Worm (Caenorhabditis elegans): ENCODE results near the gene nhr-210.
A peak's percentile ranks its signal among the peaks of the same experiment; 100 is the strongest.

The nhr-210 gene

ce11 chrV:519445-519844 lies at the start of gene nhr-210:
Gene nhr-210 (minus strand): TSS chrV:519545.
- TF ChIP-seq nhr-25 (tag; optimal IDR thresholded peaks at IDR 0.05) (no peak), elt-2 (tag; optimal IDR thresholded peaks at IDR 0.05) (peak; percentile 13)

DNA sequence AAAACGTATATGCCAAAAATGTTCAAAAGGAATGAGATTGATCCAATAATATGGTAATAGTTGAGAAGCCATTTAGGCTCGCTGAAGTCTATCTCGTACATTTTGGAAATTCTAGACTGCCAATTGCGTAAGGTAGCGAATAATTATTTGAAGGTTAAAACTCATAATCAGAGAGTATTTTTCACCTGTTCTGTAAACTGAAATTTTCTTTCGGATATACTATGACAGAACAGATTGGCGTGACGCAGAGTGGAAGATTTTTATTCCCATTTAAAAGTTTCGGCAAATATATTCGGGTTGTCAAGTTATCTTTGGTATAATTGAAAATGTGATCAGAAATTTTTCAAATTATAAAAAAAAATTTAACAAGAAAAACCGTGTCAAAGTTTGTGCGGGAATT lies 48.8 kb upstream of the nhr-210 start, which contains the start of gene sri-72:
Gene sri-72, minus strand, starts transcription at position 101 of the 400 bp plus-strand sequence.
- no peak for TF ChIP-seq snpc-4 (tag; optimal IDR thresholded peaks at IDR 0.05)
- no peak for TF ChIP-seq nhr-67 (tag; optimal IDR thresholded peaks at IDR 0.05)
- TF ChIP-seq pqm-1 (tag; optimal IDR thresholded peaks at IDR 0.05) = no peak
- TF ChIP-seq R02D3.7 (tag; optimal IDR thresholded peaks at IDR 0.05) = no peak
- no peak for TF ChIP-seq nhr-23 (tag; optimal IDR thresholded peaks at IDR 0.05)
- TF ChIP-seq unc-39 (tag; optimal IDR thresholded peaks at IDR 0.05) = no peak
- no peak for TF ChIP-seq ceh-28 (tag; optimal IDR thresholded peaks at IDR 0.05)
- no peak for TF ChIP-seq ztf-11 (tag; optimal IDR thresholded peaks at IDR 0.05)
- TF ChIP-seq skn-1 (tag; optimal IDR thresholded peaks at IDR 0.05) = no peak
- TF ChIP-seq nhr-11 (tag; optimal IDR thresholded peaks at IDR 0.05) = no peak
- TF ChIP-seq ceh-82 (tag; optimal IDR thresholded peaks at IDR 0.05) = no peak
- no peak for TF ChIP-seq daf-12 (tag; optimal IDR thresholded peaks at IDR 0.05)
- TF ChIP-seq nhr-76 (tag; optimal IDR thresholded peaks at IDR 0.05) = no peak
- no peak for TF ChIP-seq elt-2 (tag; optimal IDR thresholded peaks at IDR 0.05)
- TF ChIP-seq nfya-1 (tag; optimal IDR thresholded peaks at IDR 0.05; ENCODE audit: insufficient read depth) = no peak
- TF ChIP-seq eor-1 (tag; optimal IDR thresholded peaks at IDR 0.05) = no peak
- TF ChIP-seq elt-3 (tag; optimal IDR thresholded peaks at IDR 0.05) = no peak
- TF ChIP-seq ZK546.5 (tag; optimal IDR thresholded peaks at IDR 0.05) = no peak
- no peak for TF ChIP-seq mml-1 (tag; optimal IDR thresholded peaks at IDR 0.05)
- no peak for TF ChIP-seq nhr-43 (tag; optimal IDR thresholded peaks at IDR 0.05; ENCODE audit: poor library complexity, severe bottlenecking)

DNA sequence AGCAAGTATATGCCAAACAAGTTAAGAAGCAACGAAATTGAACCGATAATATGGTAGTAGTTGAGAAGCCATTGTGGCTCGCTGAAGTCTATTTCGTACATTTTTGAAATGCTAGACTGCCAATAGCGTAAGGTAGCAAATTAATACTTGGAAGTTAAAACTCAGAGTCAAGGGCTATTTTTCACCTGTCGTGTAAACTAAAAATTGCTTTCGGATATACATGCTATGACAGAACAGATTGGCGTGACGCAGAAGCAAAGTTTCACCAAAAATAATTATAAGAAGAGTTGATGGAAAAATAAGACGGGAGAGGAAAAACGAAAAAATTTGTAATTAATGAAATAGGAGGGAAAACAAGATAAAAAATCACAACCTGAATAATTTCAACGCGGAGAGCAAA lies 46.6 kb upstream of the nhr-210 start, which contains the start of gene sri-73:
Gene sri-73, minus strand, starts transcription at position 101 of the 400 bp plus-strand sequence.
- TF ChIP-seq nhr-28 (tag; optimal IDR thresholded peaks at IDR 0.05) (no peak), nhr-23 (tag; optimal IDR thresholded peaks at IDR 0.05) (no peak), nfya-1 (tag; optimal IDR thresholded peaks at IDR 0.05; ENCODE audit: insufficient read depth) (no peak), R02D3.7 (tag; optimal IDR thresholded peaks at IDR 0.05) (no peak), elt-3 (tag; optimal IDR thresholded peaks at IDR 0.05) (no peak), ZK546.5 (tag; optimal IDR thresholded peaks at IDR 0.05) (no peak), nhr-76 (tag; optimal IDR thresholded peaks at IDR 0.05) (no peak), nhr-67 (tag; optimal IDR thresholded peaks at IDR 0.05) (no peak), nhr-43 (tag; optimal IDR thresholded peaks at IDR 0.05; ENCODE audit: poor library complexity, severe bottlenecking) (no peak), nhr-237 (tag; optimal IDR thresholded peaks at IDR 0.05) (no peak), mml-1 (tag; optimal IDR thresholded peaks at IDR 0.05) (no peak), elt-2 (tag; optimal IDR thresholded peaks at IDR 0.05) (no peak), jun-1 (tag; optimal IDR thresholded peaks at IDR 0.05) (no peak), ceh-9 (tag; optimal IDR thresholded peaks at IDR 0.05) (no peak)

ce11 chrV:562834-563233 lies 43.5 kb upstream of the nhr-210 start, which contains the start of gene C14C6.2:
Gene C14C6.2 (plus strand): TSS chrV:563134.
- peak; percentile 9 for TF ChIP-seq elt-2 (tag; optimal IDR thresholded peaks at IDR 0.05)
- no peak for TF ChIP-seq nhr-76 (tag; optimal IDR thresholded peaks at IDR 0.05)
- TF ChIP-seq mdl-1 (tag; optimal IDR thresholded peaks at IDR 0.05) = no peak
- no peak for TF ChIP-seq R02D3.7 (tag; optimal IDR thresholded peaks at IDR 0.05)

ce11 chrV:559940-560339 lies 40.6 kb upstream of the nhr-210 start, which contains the start of gene srx-7:
Gene srx-7 (plus strand): TSS chrV:560195.
- TF ChIP-seq unc-62 (GFP tag; optimal IDR thresholded peaks at IDR 0.05) (no peak), ZK546.5 (tag; optimal IDR thresholded peaks at IDR 0.05) (no peak), egl-27 (tag; optimal IDR thresholded peaks at IDR 0.05) (no peak), aly-2 (tag; optimal IDR thresholded peaks at IDR 0.05) (no peak), ztf-4 (tag; optimal IDR thresholded peaks at IDR 0.05) (no peak), nhr-43 (tag; optimal IDR thresholded peaks at IDR 0.05; ENCODE audit: poor library complexity, severe bottlenecking) (no peak), nfya-1 (tag; optimal IDR thresholded peaks at IDR 0.05; ENCODE audit: insufficient read depth) (no peak), ceh-9 (tag; optimal IDR thresholded peaks at IDR 0.05) (no peak), ceh-82 (tag; optimal IDR thresholded peaks at IDR 0.05) (no peak), pha-4 (tag; optimal IDR thresholded peaks at IDR 0.05) (no peak), jun-1 (tag; optimal IDR thresholded peaks at IDR 0.05) (no peak), fos-1 (tag; optimal IDR thresholded peaks at IDR 0.05) (no peak), ama-1 (optimal IDR thresholded peaks at IDR 0.05) (no peak), lin-15B (tag; optimal IDR thresholded peaks at IDR 0.05) (no peak), nhr-12 (tag; optimal IDR thresholded peaks at IDR 0.05) (no peak)

Measured in whole organism, L3 larva.